Fruit fly (Drosophila melanogaster): ENCODE results near the gene Mondo.

Mondo gene

DNA sequence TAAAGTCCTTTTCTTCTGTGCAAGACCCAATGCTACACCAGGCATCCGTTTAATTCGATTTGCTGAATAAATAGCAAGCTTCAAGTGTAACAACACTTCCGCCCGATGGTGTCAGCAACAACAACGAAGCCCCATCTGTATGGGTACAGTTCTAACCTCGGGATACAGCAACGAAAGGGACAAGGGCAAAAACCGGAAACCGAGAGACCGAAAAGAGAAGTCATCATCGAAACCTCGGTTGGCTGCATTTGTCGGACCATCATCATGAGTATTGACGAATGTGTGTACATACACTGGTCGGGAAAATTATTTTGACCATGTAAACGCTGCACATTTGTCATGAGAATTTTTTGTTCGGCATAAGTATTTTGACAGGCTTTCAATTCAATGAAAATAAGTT is 61.0 kb downstream of the Mondo start:
- no peak for TF ChIP-seq CTCF (optimal IDR thresholded peaks at IDR 0.05)
- TF ChIP-seq CG8478 (optimal IDR thresholded peaks at IDR 0.05) = no peak

DNA sequence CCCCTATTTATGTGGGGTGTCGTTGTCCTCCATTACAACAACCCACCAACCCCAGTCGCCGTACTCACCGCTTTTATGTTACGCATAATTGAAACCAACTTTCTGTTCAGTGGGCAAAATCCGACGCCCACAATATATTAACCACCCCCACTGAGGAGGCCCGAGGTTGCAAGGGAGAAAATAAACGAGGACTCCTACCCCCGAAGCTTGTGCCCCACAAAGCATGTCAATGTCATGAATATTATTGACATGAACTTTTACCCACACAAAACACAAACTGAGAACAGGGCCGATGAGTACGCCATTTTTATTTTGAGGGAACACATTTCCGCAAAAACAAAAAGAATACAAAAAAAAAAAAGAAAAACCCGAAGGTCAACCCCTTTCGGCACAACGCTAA is 61.9 kb downstream of the Mondo start:
- TF ChIP-seq CTCF (optimal IDR thresholded peaks at IDR 0.05) (no peak), CG8478 (optimal IDR thresholded peaks at IDR 0.05) (no peak)

- no peak for TF ChIP-seq CTCF (optimal IDR thresholded peaks at IDR 0.05)
- no peak for TF ChIP-seq CG8478 (optimal IDR thresholded peaks at IDR 0.05)
Measured at dm6 chr2L:21246687-21247086, 63.2 kb downstream of the Mondo start.

- TF ChIP-seq CTCF (optimal IDR thresholded peaks at IDR 0.05) = no peak
- no peak for TF ChIP-seq CG8478 (optimal IDR thresholded peaks at IDR 0.05)
Measured at dm6 chr2L:21245093-21245736, 64.6 kb downstream of the Mondo start.

DNA sequence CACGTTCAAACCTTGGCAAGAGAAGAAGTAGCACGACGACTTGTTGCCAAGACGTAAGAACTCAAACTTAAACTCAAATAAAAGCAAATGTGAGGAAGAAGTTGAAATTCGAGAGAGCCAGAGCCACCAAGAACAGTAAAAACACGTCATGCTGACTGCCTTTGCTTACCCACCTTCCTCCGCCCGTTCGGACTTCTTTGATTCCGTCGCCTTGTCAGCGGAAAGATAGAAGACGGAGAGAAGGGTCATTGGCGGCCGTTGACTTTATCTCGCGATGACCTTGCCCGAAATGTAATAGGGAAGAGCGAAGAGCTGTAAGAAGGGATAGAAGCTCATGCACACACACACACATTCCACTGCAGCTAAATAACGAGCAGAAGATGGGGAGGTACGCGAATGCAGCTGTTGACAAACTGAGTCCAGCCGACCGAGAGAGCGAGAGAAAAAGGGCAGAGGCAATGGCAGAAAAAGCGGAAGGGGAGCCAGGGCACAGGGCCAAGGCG is 65.8 kb downstream of the Mondo start:
- TF ChIP-seq CTCF (optimal IDR thresholded peaks at IDR 0.05) (no peak), CG8478 (optimal IDR thresholded peaks at IDR 0.05) (no peak)

- TF ChIP-seq CG8478 (optimal IDR thresholded peaks at IDR 0.05) = no peak
- no peak for TF ChIP-seq CTCF (optimal IDR thresholded peaks at IDR 0.05)
Measured at dm6 chr2L:21242369-21242768, 67.5 kb downstream of the Mondo start.

DNA sequence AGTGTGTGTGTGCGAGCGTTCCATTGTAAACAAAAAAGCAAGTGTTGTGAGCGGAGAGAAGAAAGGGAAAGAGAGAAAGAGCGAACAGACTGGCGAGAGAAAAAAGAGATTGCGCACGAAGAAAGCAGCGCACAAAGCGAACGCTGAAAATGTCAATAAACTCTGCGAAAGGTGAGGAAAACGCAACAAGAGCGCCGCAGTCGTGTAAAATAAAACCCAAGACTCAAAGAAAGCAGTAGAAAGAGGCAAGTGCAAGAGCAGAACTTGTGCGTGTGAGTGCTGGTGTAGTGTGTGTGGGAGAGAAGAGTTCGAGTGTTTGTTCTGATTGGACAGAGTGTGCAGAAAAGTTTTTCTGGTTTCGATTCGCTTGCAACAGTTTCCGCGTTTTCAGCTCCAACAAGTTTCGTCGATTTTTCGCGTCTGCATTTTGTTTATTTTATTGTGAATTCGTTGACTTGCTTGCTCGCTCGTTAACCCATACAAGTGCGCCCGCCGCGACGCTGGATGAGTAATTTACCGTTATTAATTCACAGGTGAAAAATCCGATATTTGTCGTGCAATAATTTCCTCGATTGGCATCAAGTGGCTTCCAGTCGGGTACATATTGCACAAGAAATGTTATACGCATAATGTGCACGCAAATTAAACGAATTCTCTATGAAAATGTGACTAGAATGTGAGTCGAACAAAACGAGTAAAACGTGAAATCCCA is 71.9 kb downstream of the Mondo start:
- TF ChIP-seq CG8478 (optimal IDR thresholded peaks at IDR 0.05) (no peak), CTCF (optimal IDR thresholded peaks at IDR 0.05) (peak; percentile 85 to 96)

DNA sequence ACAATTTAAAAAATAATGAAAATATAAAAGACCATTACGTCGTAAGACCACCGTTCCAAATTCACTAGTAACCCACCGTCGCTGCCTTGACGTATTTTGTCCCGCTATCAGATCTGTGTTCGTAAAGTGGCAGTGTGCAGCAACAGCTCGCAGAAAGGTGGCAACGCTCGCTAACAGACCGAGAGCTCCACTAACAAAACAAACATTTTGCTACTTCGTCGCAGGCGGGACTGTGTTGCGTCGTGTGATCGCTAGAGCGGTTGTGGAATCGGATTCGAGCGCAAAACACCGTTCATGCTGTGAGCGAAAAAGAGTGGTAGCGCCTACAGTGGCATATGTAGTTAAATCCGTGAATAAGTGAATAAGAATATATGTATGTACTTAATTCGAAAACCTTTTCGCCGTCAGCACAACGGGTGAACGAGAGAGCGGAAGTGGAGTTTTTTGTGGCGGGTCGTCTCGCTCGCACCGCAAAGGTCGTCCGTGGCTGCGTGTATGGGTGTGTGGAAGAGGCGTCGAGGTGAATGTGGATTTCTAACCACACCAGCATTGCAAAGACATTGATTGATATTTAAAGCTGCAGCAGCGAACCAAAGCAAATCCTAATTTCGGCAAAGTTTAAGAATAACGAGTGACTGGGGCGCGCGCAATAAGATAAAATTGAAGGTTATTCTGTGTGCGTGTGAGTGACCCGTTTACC is 72.7 kb downstream of the Mondo start, which contains the start of gene Hr39:
Gene Hr39, plus strand, starts transcription at position 203 of the 700 bp plus-strand sequence.
- TF ChIP-seq CG8478 (optimal IDR thresholded peaks at IDR 0.05) (no peak), CTCF (optimal IDR thresholded peaks at IDR 0.05) (peak; percentile 69 to 72)

- TF ChIP-seq CTCF (optimal IDR thresholded peaks at IDR 0.05) = no peak
- TF ChIP-seq CG8478 (optimal IDR thresholded peaks at IDR 0.05) = no peak
Measured at dm6 chr2L:21236633-21237032, 73.2 kb downstream of the Mondo start, which contains the start of gene CG31626. TSS of gene CG31626 (minus strand) at chr2L:21236733.

Data from S2 (cell line).